Worm (Caenorhabditis elegans) whole organism, L1 larva: ENCODE results near the gene T28F3.11.

ENCODE experiments used
- aly-2 ChIP-seq: fragments of 150-350 bp; optimal IDR thresholded peaks from 2 replicates; lab custom pipeline; 2014; ENCODE audit warnings: missing biosample characterization, missing genetic modification characterization
- dpl-1 ChIP-seq, 3 experiments: fragments of 150-350 bp in 2 of 3; sonication (generic microtip) in 1 of 3; optimal IDR thresholded peaks; 2 replicates each; lab custom pipeline; 2014 to 2017; ENCODE audit warnings: missing biosample characterization in 3 of 3, missing genetic modification characterization in 3 of 3, missing genetic modification reagents in 3 of 3
- efl-3 ChIP-seq: fragments of 200-800 bp; sonication (Bioruptor generic); optimal IDR thresholded peaks from 2 replicates; lab custom pipeline; 2018; ENCODE audit warnings: mild to moderate bottlenecking, missing genetic modification characterization, missing compliant biosample characterization
- egl-27 ChIP-seq, 2 experiments: fragments of 150-350 bp in 1 of 2; sonication (generic microtip); optimal IDR thresholded peaks; 3 replicates each; lab custom pipeline; 2017 to 2018; ENCODE audit warnings: missing biosample characterization in 2 of 2, missing genetic modification characterization in 2 of 2, missing genetic modification reagents in 2 of 2
- elt-3 ChIP-seq, 6 experiments: fragments of 150-350 bp in 1 of 6; sonication (generic microtip); optimal IDR thresholded peaks; 2 replicates each; lab custom pipeline; 2017 to 2018; ENCODE audit warnings: missing biosample characterization in 6 of 6, missing genetic modification characterization in 6 of 6, inconsistent platforms in 1 of 6
- fos-1 ChIP-seq: fragments of 150-350 bp; optimal IDR thresholded peaks from 2 replicates; lab custom pipeline; 2014; ENCODE audit warnings: missing biosample characterization, missing genetic modification characterization
- lin-13 ChIP-seq: fragments of 150-350 bp; optimal IDR thresholded peaks from 2 replicates; lab custom pipeline; 2014; ENCODE audit warnings: missing biosample characterization, missing genetic modification reagents, missing genetic modification characterization
- lin-39 ChIP-seq: fragments of 150-350 bp; optimal IDR thresholded peaks from 2 replicates; lab custom pipeline; 2014; ENCODE audit warnings: missing biosample characterization, missing genetic modification reagents, missing genetic modification characterization
- nhr-237 ChIP-seq: fragments of 150-350 bp; optimal IDR thresholded peaks from 2 replicates; lab custom pipeline; 2014; ENCODE audit warnings: missing biosample characterization, missing genetic modification characterization
- unc-130 ChIP-seq: fragments of 150-350 bp; optimal IDR thresholded peaks from 2 replicates; lab custom pipeline; 2017; ENCODE audit warnings: missing biosample characterization, missing genetic modification characterization, inconsistent platforms

DNA sequence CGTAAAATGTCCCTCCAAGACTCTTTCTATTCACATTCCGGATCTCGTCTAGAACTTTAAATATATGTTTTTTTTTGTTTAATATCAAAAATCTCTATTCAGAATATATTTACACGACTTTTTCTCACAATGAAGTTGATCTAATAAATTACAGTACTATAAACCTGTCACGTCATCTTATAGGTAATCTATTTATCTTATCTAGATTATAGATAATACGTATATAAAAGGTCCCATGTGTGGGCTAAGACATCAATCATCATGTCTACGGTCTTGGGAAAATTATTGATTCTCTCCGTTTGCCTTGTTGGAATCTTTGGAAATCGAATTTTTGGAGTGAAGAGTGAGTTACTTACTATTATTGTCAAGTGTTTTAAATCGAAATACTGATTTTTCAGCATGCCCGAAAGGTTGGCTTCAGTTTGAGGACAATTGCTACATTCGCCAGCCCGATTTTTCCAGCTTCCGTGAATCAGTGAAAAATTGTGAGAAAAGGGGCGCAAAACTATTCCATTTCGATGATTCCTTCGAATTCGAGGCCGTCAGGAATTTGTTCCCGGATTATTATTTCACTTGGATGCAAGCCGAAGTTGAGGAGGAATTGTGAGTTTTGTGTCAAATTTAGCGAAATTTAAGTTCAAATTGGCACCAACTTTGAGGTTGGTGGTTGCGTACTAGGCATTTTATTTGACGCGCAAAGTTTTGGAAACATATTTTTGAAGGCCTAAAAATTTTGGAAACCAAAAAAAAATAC is 14.6 kb downstream of the T28F3.11 start, which contains the start of gene clec-196:
- TF ChIP-seq lin-39 (tag; lab: Kevin White, UChicago) = no peak
- peak; percentile 44 to 71 (median 46) for TF ChIP-seq dpl-1 (GFP tag; optimal IDR thresholded peaks at IDR 0.05; lab: Kevin White, UChicago)
- TF ChIP-seq lin-13 (GFP tag; lab: Kevin White, UChicago) = no peak
- TF ChIP-seq unc-130 (tag; lab: Kevin White, UChicago) = no peak
- no peak for TF ChIP-seq nhr-237 (tag; lab: Kevin White, UChicago)
- TF ChIP-seq egl-27 (tag; optimal IDR thresholded peaks at IDR 0.05; lab: Kevin White, UChicago) = no peak
- TF ChIP-seq aly-2 (tag; lab: Kevin White, UChicago) = no peak
- TF ChIP-seq fos-1 = no peak
- no peak for TF ChIP-seq elt-3 (tag; optimal IDR thresholded peaks at IDR 0.05; lab: Kevin White, UChicago)
- no peak for TF ChIP-seq efl-3 (GFP tag; lab: Kevin White, UChicago)
